Fruit fly (Drosophila melanogaster): Measurements from ENCODE around the gene S6k.

dm6 chr3L:5833761-5834160 is 23.0 kb upstream of the S6k start:
- TF ChIP-seq Camta (GFP tag; optimal IDR thresholded peaks at IDR 0.05) (no peak), Lim3 (GFP tag; IDR thresholded peaks at IDR 0.05) (no peak), CG17385 (GFP tag; optimal IDR thresholded peaks at IDR 0.05) (no peak), CG32772 (GFP tag; IDR thresholded peaks at IDR 0.05) (no peak), CG30431 (GFP tag; optimal IDR thresholded peaks at IDR 0.05) (no peak), CG10209 (GFP tag; optimal IDR thresholded peaks at IDR 0.05) (no peak), insv (GFP tag; optimal IDR thresholded peaks at IDR 0.05) (no peak), zfh1 (GFP tag; IDR thresholded peaks at IDR 0.05) (no peak)

Measured in whole organism, embryonic.